Fruit fly (Drosophila melanogaster): ENCODE data around the gene Dhps.

dm6 chr3L:8191042-8191613 lies 6.9 kb upstream of the Dhps start, which contains the start of gene MED24:
- TF ChIP-seq CG6808 (GFP tag; optimal IDR thresholded peaks at IDR 0.05) (no peak), vri (GFP tag; optimal IDR thresholded peaks at IDR 0.05) (no peak), CG4318 (GFP tag; optimal IDR thresholded peaks at IDR 0.05) (no peak), Eip93F (GFP tag; optimal IDR thresholded peaks at IDR 0.05) (no peak), CG16779 (tag; optimal IDR thresholded peaks at IDR 0.05) (no peak), Hr4 (GFP tag; optimal IDR thresholded peaks at IDR 0.05) (no peak), CG10631 (GFP tag; optimal IDR thresholded peaks at IDR 0.05) (no peak), CG6276 (GFP tag; optimal IDR thresholded peaks at IDR 0.05) (no peak)

All from whole organism, prepupa.